Worm (Caenorhabditis elegans) whole organism, L1 larva: ENCODE data around the gene R148.5.

Source experiments
- ama-1 ChIP-seq: fragments of 150-350 bp; optimal IDR thresholded peaks from 2 replicates; lab custom pipeline; 2014
- egl-13 ChIP-seq: sonication (generic microtip); optimal IDR thresholded peaks from 2 replicates; lab custom pipeline; 2016; ENCODE audit warnings: missing genotype, missing genetic modification reagents, missing genetic modification characterization, missing compliant biosample characterization
- elt-3 ChIP-seq, 6 experiments: fragments of 150-350 bp in 1 of 6; sonication (generic microtip); optimal IDR thresholded peaks; 2 replicates each; lab custom pipeline; 2017 to 2018; ENCODE audit warnings: missing biosample characterization in 6 of 6, missing genetic modification characterization in 6 of 6, inconsistent platforms in 1 of 6
- jun-1 ChIP-seq: fragments of 150-350 bp; optimal IDR thresholded peaks from 2 replicates; lab custom pipeline; 2014; ENCODE audit warnings: missing biosample characterization, missing genetic modification reagents, missing genetic modification characterization
- lin-39 ChIP-seq: fragments of 150-350 bp; optimal IDR thresholded peaks from 2 replicates; lab custom pipeline; 2014; ENCODE audit warnings: missing biosample characterization, missing genetic modification reagents, missing genetic modification characterization
- mep-1 ChIP-seq: fragments of 150-350 bp; optimal IDR thresholded peaks from 2 replicates; lab custom pipeline; 2014; ENCODE audit warnings: missing biosample characterization, missing genetic modification characterization
- nhr-12 ChIP-seq: sonication (generic microtip); optimal IDR thresholded peaks from 2 replicates; lab custom pipeline; 2017; ENCODE audit warnings: missing biosample characterization, missing genetic modification characterization
- rnt-1 ChIP-seq: sonication (generic microtip); optimal IDR thresholded peaks from 2 replicates; lab custom pipeline; 2016; ENCODE audit warnings: mild to moderate bottlenecking, missing genetic modification characterization, moderate library complexity, missing compliant biosample characterization
- unc-130 ChIP-seq: fragments of 150-350 bp; optimal IDR thresholded peaks from 2 replicates; lab custom pipeline; 2017; ENCODE audit warnings: missing biosample characterization, missing genetic modification characterization, inconsistent platforms
- unc-62 ChIP-seq: fragments of 150-350 bp; optimal IDR thresholded peaks from 2 replicates; lab custom pipeline; 2014; ENCODE audit warnings: missing biosample characterization, missing genetic modification reagents, missing genetic modification characterization
- zag-1 ChIP-seq: fragments of 150-350 bp; optimal IDR thresholded peaks from 2 replicates; lab custom pipeline; 2014; ENCODE audit warnings: missing biosample characterization, missing genetic modification characterization

- no peak for TF ChIP-seq unc-130 (tag; lab: Kevin White, UChicago)
- TF ChIP-seq zag-1 = no peak
- TF ChIP-seq mep-1 (tag; lab: Kevin White, UChicago) = no peak
- TF ChIP-seq unc-62 (GFP tag; lab: Kevin White, UChicago) = no peak
- TF ChIP-seq lin-39 (tag; lab: Kevin White, UChicago) = no peak
- TF ChIP-seq rnt-1 (tag; lab: Kevin White, UChicago) = no peak
- no peak for TF ChIP-seq nhr-12 (tag; lab: Kevin White, UChicago)
- TF ChIP-seq ama-1 = no peak
- TF ChIP-seq elt-3 (tag; optimal IDR thresholded peaks at IDR 0.05; lab: Kevin White, UChicago) = no peak
- TF ChIP-seq egl-13 (tag; lab: Kevin White, UChicago) = no peak
- no peak for TF ChIP-seq jun-1 (tag; lab: Kevin White, UChicago)
These were observed 20.5 kb downstream of the R148.5 start, which contains the start of gene mks-1 for ce11 chrIII:3185980-3186379.
